Comparison of ENCODE assay signal across 1 fruit fly cellular context in the genomic region with DNA sequence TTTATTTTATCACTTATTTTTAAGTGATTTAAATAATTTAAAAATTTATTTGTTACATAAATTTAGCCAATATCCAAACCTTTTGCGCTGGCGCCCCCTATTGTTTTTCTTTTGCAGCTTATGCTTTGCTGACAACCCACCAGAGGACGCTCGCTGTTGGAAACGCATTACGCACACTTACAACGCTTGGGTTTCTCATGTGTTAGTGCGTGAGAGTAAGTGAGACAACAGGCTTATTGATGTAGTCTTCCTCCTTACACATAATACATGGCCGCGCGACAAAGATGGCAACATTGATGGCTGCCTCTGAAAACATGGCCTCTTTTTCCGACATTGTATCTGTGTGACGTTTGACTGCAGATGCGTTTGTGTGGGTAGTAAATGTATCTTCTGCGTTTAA.
TF ChIP-seq lines count a peak whose summit lies in the region.

No protein-coding gene starts in this region.

TF ChIP-seq in whole organism, embryonic, 481 proteins besides CTCF, POLR2A, EP300 and RAD21 (continued from another document and continues in another):
- TF ChIP-seq CG7357 (GFP tag; IDR thresholded peaks at IDR 0.05; lab: Robert Waterston, UW) (peak; percentile 5; the same call in 1 of the 3 replicates), eve (GFP tag; optimal IDR thresholded peaks at IDR 0.05; lab: Kevin White, UChicago) (no peak), lmd (GFP tag; IDR thresholded peaks at IDR 0.05; lab: Robert Waterston, UW) (no peak; the same call in 1 of the 2 replicates), tll (GFP tag; optimal IDR thresholded peaks at IDR 0.05; lab: Kevin White, UChicago) (peak in 1 of 2 experiments; percentile 93), tna (GFP tag; IDR thresholded peaks at IDR 0.05; lab: Robert Waterston, UW; ENCODE audit: partially characterized antibody) (peak; percentile 24; the same call in 1 of the 2 replicates), sens-2 (GFP tag; IDR thresholded peaks at IDR 0.05; lab: Robert Waterston, UW) (peak; percentile 62; the same call in 1 of the 2 replicates), NC2β (GFP tag; optimal IDR thresholded peaks at IDR 0.05; lab: Kevin White, UChicago) (peak; percentile 59), Ets97D (GFP tag; optimal IDR thresholded peaks at IDR 0.05; lab: Kevin White, UChicago) (peak; percentile 80), CG2199 (GFP tag; IDR thresholded peaks at IDR 0.05; lab: Robert Waterston, UW) (no peak; the same call in 1 of the 3 replicates), Hr78 (GFP tag; optimal IDR thresholded peaks at IDR 0.05; lab: Kevin White, UChicago) (no peak), CG6254 (GFP tag; optimal IDR thresholded peaks at IDR 0.05; lab: Kevin White, UChicago) (peak; percentile 54), bsh (GFP tag; optimal IDR thresholded peaks at IDR 0.05; lab: Kevin White, UChicago) (peak in 1 of 2 experiments; percentile 67), odd (GFP tag; optimal IDR thresholded peaks at IDR 0.05; lab: Kevin White, UChicago) (no peak), CG4424 (GFP tag; optimal IDR thresholded peaks at IDR 0.05; lab: Kevin White, UChicago) (peak; percentile 68), bbx (GFP tag; IDR thresholded peaks at IDR 0.05; lab: Robert Waterston, UW; ENCODE audit: partially characterized antibody) (peak; percentile 64), sug (tag; optimal IDR thresholded peaks at IDR 0.05; lab: Kevin White, UChicago) (peak; percentile 52), Eip74EF (GFP tag; optimal IDR thresholded peaks at IDR 0.05; lab: Kevin White, UChicago) (peak in 1 of 2 experiments; percentile 2), CG6791 (GFP tag; IDR thresholded peaks at IDR 0.05; lab: Robert Waterston, UW; ENCODE audit: partially characterized antibody) (peak; percentile 79), CG16779 (GFP tag; IDR thresholded peaks at IDR 0.05; lab: Robert Waterston, UW) (0 out of 2 replicates have a peak, but pooled peaks have one; percentile 34), Lpt (GFP tag; optimal IDR thresholded peaks at IDR 0.05; lab: Kevin White, UChicago) (no peak), jigr1 (GFP tag; IDR thresholded peaks at IDR 0.05; lab: Robert Waterston, UW) (no peak), CG5180 (GFP tag; optimal IDR thresholded peaks at IDR 0.05; lab: Kevin White, UChicago) (no peak), trh (GFP tag; optimal IDR thresholded peaks at IDR 0.05; lab: Kevin White, UChicago) (no peak), psq (GFP tag; optimal IDR thresholded peaks at IDR 0.05; lab: Kevin White, UChicago) (peak; percentile 32), CG10274 (GFP tag; optimal IDR thresholded peaks at IDR 0.05; lab: Kevin White, UChicago) (no peak), CG9609 (GFP tag; optimal IDR thresholded peaks at IDR 0.05; lab: Kevin White, UChicago) (peak; percentile 37), CG6683 (GFP tag; optimal IDR thresholded peaks at IDR 0.05; lab: Kevin White, UChicago) (no peak), wdn (GFP tag; IDR thresholded peaks at IDR 0.05; lab: Robert Waterston, UW) (0 out of 2 replicates have a peak, but pooled peaks have one; percentile 37), pb (GFP tag; optimal IDR thresholded peaks at IDR 0.05; lab: Kevin White, UChicago) (peak; percentile 25), CG34422 (GFP tag; IDR thresholded peaks at IDR 0.05; lab: Robert Waterston, UW) (peak; percentile 72), Fer1 (GFP tag; optimal IDR thresholded peaks at IDR 0.05; lab: Kevin White, UChicago) (no peak), D (optimal IDR thresholded peaks at IDR 0.05; lab: Kevin White, UChicago) (peak; percentile 61), D (GFP tag; optimal IDR thresholded peaks at IDR 0.05; lab: Kevin White, UChicago) (peak; percentile 16), Atf3 (GFP tag; optimal IDR thresholded peaks at IDR 0.05; lab: Kevin White, UChicago) (peak; percentile 39), CG11504 (tag; optimal IDR thresholded peaks at IDR 0.05; lab: Kevin White, UChicago) (peak; percentile 60), Max (GFP tag; optimal IDR thresholded peaks at IDR 0.05; lab: Kevin White, UChicago) (no peak), CG4360 (GFP tag; IDR thresholded peaks at IDR 0.05; lab: Robert Waterston, UW) (peak; percentile 59), ems (GFP tag; optimal IDR thresholded peaks at IDR 0.05; lab: Kevin White, UChicago) (no peak), unpg (GFP tag; optimal IDR thresholded peaks at IDR 0.05; lab: Kevin White, UChicago) (peak; percentile 52), MESR4 (GFP tag; optimal IDR thresholded peaks at IDR 0.05; lab: Kevin White, UChicago) (no peak), jing (GFP tag; optimal IDR thresholded peaks at IDR 0.05; lab: Kevin White, UChicago) (no peak), Stat92E (GFP tag; optimal IDR thresholded peaks at IDR 0.05; lab: Kevin White, UChicago) (peak in 1 of 3 experiments; percentile 20), sim (GFP tag; IDR thresholded peaks at IDR 0.05; lab: Robert Waterston, UW) (no peak), CG32772 (GFP tag; IDR thresholded peaks at IDR 0.05; lab: Robert Waterston, UW) (0 out of 2 replicates have a peak, but pooled peaks have one; percentile 55), B-H1 (GFP tag; IDR thresholded peaks at IDR 0.05; lab: Robert Waterston, UW) (no peak; the same call in 2 of the 3 replicates), wek (GFP tag; optimal IDR thresholded peaks at IDR 0.05; lab: Kevin White, UChicago) (peak; percentile 44), Taf1 (GFP tag; IDR thresholded peaks at IDR 0.05; lab: Robert Waterston, UW) (no peak), CG9437 (GFP tag; optimal IDR thresholded peaks at IDR 0.05; lab: Kevin White, UChicago) (no peak), CG15073 (GFP tag; optimal IDR thresholded peaks at IDR 0.05; lab: Kevin White, UChicago) (no peak), repo (GFP tag; optimal IDR thresholded peaks at IDR 0.05; lab: Kevin White, UChicago) (no peak), CG17186 (GFP tag; optimal IDR thresholded peaks at IDR 0.05; lab: Kevin White, UChicago) (no peak), Blimp-1 (GFP tag; optimal IDR thresholded peaks at IDR 0.05; lab: Kevin White, UChicago) (peak; percentile 37), pzg (GFP tag; optimal IDR thresholded peaks at IDR 0.05; lab: Kevin White, UChicago) (peak; percentile 3), MBD-R2 (GFP tag; IDR thresholded peaks at IDR 0.05; lab: Robert Waterston, UW) (peak; percentile 13; the same call in 1 of the 2 replicates), onecut (GFP tag; IDR thresholded peaks at IDR 0.05; lab: Robert Waterston, UW) (peak; percentile 86), ttk (GFP tag; IDR thresholded peaks at IDR 0.05; lab: Robert Waterston, UW) (peak; percentile 51; the same call in 1 of the 2 replicates), pan (optimal IDR thresholded peaks at IDR 0.05; lab: Kevin White, UChicago) (no peak), pan (GFP tag; optimal IDR thresholded peaks at IDR 0.05 in 1 of 2, IDR thresholded peaks at IDR 0.05 in 1 of 2) (peak in 1 of 2 experiments; percentile 59), CG13424 (tag; optimal IDR thresholded peaks at IDR 0.05; lab: Kevin White, UChicago) (peak; percentile 29), ftz-f1 (GFP tag; optimal IDR thresholded peaks at IDR 0.05; lab: Kevin White, UChicago) (peak; percentile 83), ato (GFP tag; IDR thresholded peaks at IDR 0.05; lab: Robert Waterston, UW; ENCODE audit: partially characterized antibody) (peak; percentile 45; the same call in 1 of the 2 replicates), Mrtf (GFP tag; IDR thresholded peaks at IDR 0.05; lab: Robert Waterston, UW) (peak; percentile 62; the same call in 2 of the 3 replicates), Elba2 (GFP tag; optimal IDR thresholded peaks at IDR 0.05; lab: Kevin White, UChicago) (peak; percentile 24), fu2 (GFP tag; optimal IDR thresholded peaks at IDR 0.05; lab: Kevin White, UChicago) (no peak), CG8924 (tag; optimal IDR thresholded peaks at IDR 0.05; lab: Kevin White, UChicago) (peak; percentile 23), CG7271 (tag; optimal IDR thresholded peaks at IDR 0.05; lab: Kevin White, UChicago) (no peak), trem (tag; optimal IDR thresholded peaks at IDR 0.05; lab: Kevin White, UChicago) (peak; percentile 12), zfh2 (GFP tag; optimal IDR thresholded peaks at IDR 0.05; lab: Kevin White, UChicago) (peak; percentile 16), inv (GFP tag; IDR thresholded peaks at IDR 0.05; lab: Robert Waterston, UW; ENCODE audit: partially characterized antibody) (peak; percentile 15; the same call in 1 of the 2 replicates), CG7928 (GFP tag; optimal IDR thresholded peaks at IDR 0.05; lab: Kevin White, UChicago) (no peak), Kr (GFP tag; optimal IDR thresholded peaks at IDR 0.05; lab: Kevin White, UChicago) (no peak), Spps (tag; optimal IDR thresholded peaks at IDR 0.05; lab: Kevin White, UChicago) (no peak), Gsc (GFP tag; IDR thresholded peaks at IDR 0.05; lab: Robert Waterston, UW) (no peak), Scr (GFP tag; IDR thresholded peaks at IDR 0.05; lab: Robert Waterston, UW; ENCODE audit: partially characterized antibody) (no peak; the same call in 1 of the 2 replicates), p53 (GFP tag; optimal IDR thresholded peaks at IDR 0.05; lab: Kevin White, UChicago) (peak; percentile 65), CG30431 (GFP tag; optimal IDR thresholded peaks at IDR 0.05; lab: Kevin White, UChicago) (peak; percentile 57), mld (GFP tag; IDR thresholded peaks at IDR 0.05; lab: Robert Waterston, UW; ENCODE audit: partially characterized antibody) (0 out of 3 replicates have a peak, but pooled peaks have one; percentile 60), Awh (GFP tag; IDR thresholded peaks at IDR 0.05; lab: Robert Waterston, UW) (peak; percentile 54), usp (GFP tag; optimal IDR thresholded peaks at IDR 0.05; lab: Kevin White, UChicago) (no peak), CG18764 (GFP tag; optimal IDR thresholded peaks at IDR 0.05; lab: Kevin White, UChicago) (peak; percentile 39), ATbp (GFP tag; optimal IDR thresholded peaks at IDR 0.05; lab: Kevin White, UChicago) (peak; percentile 56), CG6854 (GFP tag; optimal IDR thresholded peaks at IDR 0.05; lab: Kevin White, UChicago) (no peak), CG1792 (GFP tag; optimal IDR thresholded peaks at IDR 0.05; lab: Kevin White, UChicago) (no peak), CG8359 (GFP tag; optimal IDR thresholded peaks at IDR 0.05; lab: Kevin White, UChicago; ENCODE audit: borderline replicate concordance) (no peak), MTF-1 (GFP tag; optimal IDR thresholded peaks at IDR 0.05; lab: Kevin White, UChicago; ENCODE audit: borderline replicate concordance) (peak; percentile 55), nom (GFP tag; optimal IDR thresholded peaks at IDR 0.05; lab: Kevin White, UChicago) (no peak), CG12942 (GFP tag; optimal IDR thresholded peaks at IDR 0.05; lab: Kevin White, UChicago) (peak; percentile 26), E2f1 (GFP tag; IDR thresholded peaks at IDR 0.05; lab: Robert Waterston, UW) (peak; percentile 6; the same call in 1 of the 2 replicates), dati (GFP tag; IDR thresholded peaks at IDR 0.05; lab: Robert Waterston, UW) (no peak), tup (GFP tag; optimal IDR thresholded peaks at IDR 0.05; lab: Kevin White, UChicago) (no peak), BtbVII (GFP tag; optimal IDR thresholded peaks at IDR 0.05; lab: Kevin White, UChicago) (no peak), CG13123 (GFP tag; optimal IDR thresholded peaks at IDR 0.05; lab: Kevin White, UChicago) (peak; percentile 18), Dip3 (GFP tag; optimal IDR thresholded peaks at IDR 0.05; lab: Kevin White, UChicago) (no peak), Camta (GFP tag; optimal IDR thresholded peaks at IDR 0.05; lab: Kevin White, UChicago) (peak; percentile 25), CG11696 (GFP tag; IDR thresholded peaks at IDR 0.05; lab: Robert Waterston, UW) (peak; percentile 28; the same call in 1 of the 2 replicates), CG14860 (GFP tag; IDR thresholded peaks at IDR 0.05; lab: Robert Waterston, UW; ENCODE audit: partially characterized antibody) (0 out of 3 replicates have a peak, but pooled peaks have one; percentile 29), h (optimal IDR thresholded peaks at IDR 0.05; lab: Kevin White, UChicago) (no peak), bcd (GFP tag; optimal IDR thresholded peaks at IDR 0.05; lab: Kevin White, UChicago) (peak; percentile 53), CG30020 (tag; optimal IDR thresholded peaks at IDR 0.05; lab: Kevin White, UChicago) (no peak), CG9817 (tag; optimal IDR thresholded peaks at IDR 0.05; lab: Kevin White, UChicago) (peak; percentile 67), Doc2 (GFP tag; IDR thresholded peaks at IDR 0.05; lab: Robert Waterston, UW) (no peak), sd (tag; optimal IDR thresholded peaks at IDR 0.05; lab: Kevin White, UChicago) (peak; percentile 65), CG3726 (GFP tag; IDR thresholded peaks at IDR 0.05; lab: Robert Waterston, UW) (no peak), CG8765 (GFP tag; IDR thresholded peaks at IDR 0.05; lab: Robert Waterston, UW) (0 out of 2 replicates have a peak, but pooled peaks have one; percentile 7), al (GFP tag; IDR thresholded peaks at IDR 0.05; lab: Robert Waterston, UW) (no peak), Poxn (GFP tag; IDR thresholded peaks at IDR 0.05; lab: Robert Waterston, UW) (no peak), CG6272 (GFP tag; IDR thresholded peaks at IDR 0.05; lab: Robert Waterston, UW) (peak; percentile 60), CG31224 (GFP tag; IDR thresholded peaks at IDR 0.05; lab: Robert Waterston, UW) (no peak), cg (GFP tag; optimal IDR thresholded peaks at IDR 0.05; lab: Kevin White, UChicago) (peak; percentile 100), CG18262 (tag; optimal IDR thresholded peaks at IDR 0.05; lab: Kevin White, UChicago) (peak; percentile 54), stwl (tag; optimal IDR thresholded peaks at IDR 0.05; lab: Kevin White, UChicago) (no peak), pfk (GFP tag; optimal IDR thresholded peaks at IDR 0.05; lab: Kevin White, UChicago) (peak; percentile 44), Bdp1 (GFP tag; optimal IDR thresholded peaks at IDR 0.05; lab: Kevin White, UChicago) (peak; percentile 26), Dad (GFP tag; optimal IDR thresholded peaks at IDR 0.05; lab: Kevin White, UChicago) (peak; percentile 38), CkIIα-i1 (GFP tag; IDR thresholded peaks at IDR 0.05; lab: Robert Waterston, UW) (no peak), lov (optimal IDR thresholded peaks at IDR 0.05; lab: Kevin White, UChicago) (no peak), lov (GFP tag; IDR thresholded peaks at IDR 0.05; lab: Robert Waterston, UW) (peak; percentile 74; the same call in 2 of the 3 replicates), Xbp1 (GFP tag; optimal IDR thresholded peaks at IDR 0.05; lab: Kevin White, UChicago) (peak; percentile 87), shn (GFP tag; optimal IDR thresholded peaks at IDR 0.05; lab: Kevin White, UChicago) (peak; percentile 73), disco-r (GFP tag; optimal IDR thresholded peaks at IDR 0.05; lab: Kevin White, UChicago) (peak; percentile 39), hkb (optimal IDR thresholded peaks at IDR 0.05; lab: Kevin White, UChicago) (no peak), hkb (GFP tag; IDR thresholded peaks at IDR 0.05; lab: Robert Waterston, UW) (peak; percentile 38; the same call in 1 of the 2 replicates)
